Fruit fly (Drosophila melanogaster): Measurements from ENCODE around the gene tll.

- no peak for TF ChIP-seq pan (optimal IDR thresholded peaks at IDR 0.05)
- no peak for TF ChIP-seq usp (GFP tag; optimal IDR thresholded peaks at IDR 0.05)
- TF ChIP-seq psq (optimal IDR thresholded peaks at IDR 0.05) = no peak
Observed at dm6 chr3R:30903994-30904393, 51.9 kb downstream of the tll start.

Measured in whole organism.